Fruit fly (Drosophila melanogaster) whole organism, pupa: ENCODE results near the gene lqfR.

ENCODE experiments used
- CG13204 ChIP-seq: fragments of 200-800 bp; sonication (Bioruptor generic); optimal IDR thresholded peaks from 2 replicates; lab custom pipeline; 2018; ENCODE audit warnings: missing biosample characterization, mild to moderate bottlenecking, missing genetic modification characterization, moderate library complexity
- CG15710 ChIP-seq: fragments of 200-800 bp; sonication (Bioruptor generic); optimal IDR thresholded peaks from 2 replicates; lab custom pipeline; 2018; ENCODE audit warnings: missing biosample characterization, mild to moderate bottlenecking, missing genetic modification characterization, moderate library complexity
- CG17806 ChIP-seq: fragments of 200-800 bp; sonication (Bioruptor generic); optimal IDR thresholded peaks from 2 replicates; lab custom pipeline; 2018; ENCODE audit warnings: missing biosample characterization, mild to moderate bottlenecking, missing genetic modification characterization, moderate library complexity
- CG4496 ChIP-seq: fragments of 200-800 bp; sonication (Bioruptor generic); IDR thresholded peaks from 3 replicates; pipeline ENCODE4 v1.3.6; 2022; ENCODE audit warnings: missing biosample characterization, missing genetic modification characterization
- CG8159 ChIP-seq: fragments of 200-800 bp; sonication (Bioruptor generic); optimal IDR thresholded peaks from 3 replicates; lab custom pipeline; 2018; ENCODE audit warnings: missing biosample characterization, mild to moderate bottlenecking, missing genetic modification characterization, moderate library complexity
- CG8301 ChIP-seq: fragments of 200-800 bp; sonication (Bioruptor generic); optimal IDR thresholded peaks from 2 replicates; lab custom pipeline; 2018; ENCODE audit warnings: missing biosample characterization, mild to moderate bottlenecking, missing genetic modification characterization
- D1 ChIP-seq: fragments of 200-800 bp; sonication (Bioruptor generic); optimal IDR thresholded peaks from 2 replicates; lab custom pipeline; 2018; ENCODE audit warnings: missing biosample characterization, mild to moderate bottlenecking, missing genetic modification characterization, moderate library complexity
- EcR ChIP-seq: fragments of 200-800 bp; sonication (Bioruptor generic); optimal IDR thresholded peaks from 3 replicates; lab custom pipeline; 2019; ENCODE audit warnings: missing biosample characterization, missing genetic modification characterization, mild to moderate bottlenecking, moderate library complexity, missing genetic modification reagents
- Ets98B ChIP-seq: fragments of 200-800 bp; sonication (Bioruptor generic); IDR thresholded peaks from 2 replicates; pipeline ENCODE4 v1.3.6; 2022; ENCODE audit warnings: missing biosample characterization, missing genetic modification characterization
- Pif1A ChIP-seq: fragments of 200-800 bp; sonication (Bioruptor generic); optimal IDR thresholded peaks from 3 replicates; lab custom pipeline; 2016; ENCODE audit warnings: missing biosample characterization, missing genetic modification characterization
- Pif1B ChIP-seq: fragments of 200-800 bp; sonication (Bioruptor generic); optimal IDR thresholded peaks from 3 replicates; lab custom pipeline; 2016; ENCODE audit warnings: missing biosample characterization, missing genetic modification characterization
- Snoo ChIP-seq: fragments of 200-800 bp; sonication (Bioruptor generic); optimal IDR thresholded peaks from 3 replicates; lab custom pipeline; 2017; ENCODE audit warnings: missing biosample characterization, mild to moderate bottlenecking, missing genetic modification characterization, inconsistent platforms
- fd96Ca ChIP-seq: fragments of 200-800 bp; sonication (Bioruptor generic); IDR thresholded peaks from 3 replicates; pipeline ENCODE4 v1.3.6; 2022; ENCODE audit warnings: missing biosample characterization, missing genetic modification characterization
- gl ChIP-seq: fragments of 200-800 bp; sonication (Bioruptor generic); optimal IDR thresholded peaks from 2 replicates; lab custom pipeline; 2018; ENCODE audit warnings: missing biosample characterization, mild to moderate bottlenecking, missing genetic modification characterization
- rn ChIP-seq: fragments of 200-800 bp; sonication (Bioruptor generic); IDR thresholded peaks from 2 replicates; pipeline ENCODE4 v1.3.6; 2022; ENCODE audit warnings: missing biosample characterization, missing genetic modification characterization

The lqfR gene

dm6 chr3R:22465138-22465537 is 54.0 kb downstream of the lqfR start:
- TF ChIP-seq CG4496 (GFP tag; lab: Robert Waterston, UW) (no peak), Snoo (tag; lab: Kevin White, UChicago) (no peak), EcR (GFP tag; lab: Kevin White, UChicago) (no peak), gl (tag; lab: Kevin White, UChicago) (no peak), CG15710 (no peak), rn (GFP tag; lab: Robert Waterston, UW) (no peak)

- TF ChIP-seq CG17806 (tag; lab: Kevin White, UChicago) (no peak), EcR (GFP tag; lab: Kevin White, UChicago) (no peak), CG15710 (no peak), Ets98B (GFP tag; lab: Robert Waterston, UW) (no peak), CG8159 (tag; lab: Kevin White, UChicago) (no peak), D1 (tag; lab: Kevin White, UChicago) (no peak), fd96Ca (GFP tag; lab: Robert Waterston, UW) (no peak), Pif1B (GFP tag; lab: Kevin White, UChicago) (no peak), CG13204 (GFP tag; lab: Kevin White, UChicago) (no peak), CG8301 (no peak)
- TF ChIP-seq, all 21 proteins: peak for 0
Observed at dm6 chr3R:22465984-22466530, 55.0 kb downstream of the lqfR start, which contains the start of gene Pebp1. TSS of gene Pebp1 (plus strand) at chr3R:22466034.

dm6 chr3R:22467939-22468571 is 57.0 kb downstream of the lqfR start, which contains the start of the genes CG5377 and Nrx-1:
TSS of gene CG5377 (minus strand) at chr3R:22468157.
TSS of gene Nrx-1 (plus strand) at chr3R:22468512.
- TF ChIP-seq CG8301 (no peak), Snoo (tag; lab: Kevin White, UChicago) (no peak), CG17806 (tag; lab: Kevin White, UChicago) (no peak), gl (tag; lab: Kevin White, UChicago) (no peak), Pif1A (GFP tag; lab: Kevin White, UChicago) (no peak)
- TF ChIP-seq, all 21 proteins: peak for 0
